Fruit fly (Drosophila melanogaster): ENCODE results near the gene aos.

The aos gene

DNA sequence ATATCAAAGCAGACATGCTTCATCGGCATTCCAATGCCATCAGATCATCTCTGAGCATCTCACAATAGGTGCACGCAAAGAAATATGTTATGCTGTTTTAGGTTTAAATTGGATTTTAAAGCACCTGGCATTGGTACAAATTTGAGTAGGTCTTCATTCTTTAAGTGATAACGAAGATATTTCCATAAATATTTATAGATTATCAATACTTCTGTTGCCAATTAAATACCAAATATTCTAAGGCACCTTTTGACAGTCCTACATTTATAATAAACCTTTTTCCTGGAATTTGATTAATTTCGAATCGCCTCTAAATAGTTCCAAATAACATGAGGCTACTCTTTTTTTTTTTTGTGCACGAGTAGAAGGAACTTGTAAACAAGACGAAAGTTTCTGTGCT is 9.3 kb downstream of the aos start:
- peak; percentile 9 for TF ChIP-seq Smox (GFP tag; optimal IDR thresholded peaks at IDR 0.05)
- TF ChIP-seq Ets96B (tag; optimal IDR thresholded peaks at IDR 0.05) = no peak
- TF ChIP-seq cyc (GFP tag; optimal IDR thresholded peaks at IDR 0.05) = peak; percentile 22
- peak; percentile 14 for TF ChIP-seq Hr4 (GFP tag; optimal IDR thresholded peaks at IDR 0.05)
- no peak for TF ChIP-seq CG31627 (GFP tag; optimal IDR thresholded peaks at IDR 0.05)
- TF ChIP-seq CG11294 (GFP tag; IDR thresholded peaks at IDR 0.05) = no peak
- TF ChIP-seq esn (GFP tag; optimal IDR thresholded peaks at IDR 0.05) = peak; percentile 48
- no peak for TF ChIP-seq CG34406 (GFP tag; optimal IDR thresholded peaks at IDR 0.05)
- TF ChIP-seq net (GFP tag; optimal IDR thresholded peaks at IDR 0.05) = no peak
- TF ChIP-seq Ets21C (GFP tag; optimal IDR thresholded peaks at IDR 0.05) = no peak
- peak; percentile 11 for TF ChIP-seq lz (GFP tag; optimal IDR thresholded peaks at IDR 0.05)
- TF ChIP-seq Gug (GFP tag; IDR thresholded peaks at IDR 0.05) = no peak
- TF ChIP-seq dac (GFP tag; optimal IDR thresholded peaks at IDR 0.05) = no peak
- TF ChIP-seq Met (GFP tag; optimal IDR thresholded peaks at IDR 0.05) = peak; percentile 21
- TF ChIP-seq Eip78C (GFP tag) = peak; percentile 67
- TF ChIP-seq Eip75B (GFP tag; optimal IDR thresholded peaks at IDR 0.05) = peak; percentile 41
- TF ChIP-seq CG32006 (GFP tag; optimal IDR thresholded peaks at IDR 0.05) = peak; percentile 21

DNA sequence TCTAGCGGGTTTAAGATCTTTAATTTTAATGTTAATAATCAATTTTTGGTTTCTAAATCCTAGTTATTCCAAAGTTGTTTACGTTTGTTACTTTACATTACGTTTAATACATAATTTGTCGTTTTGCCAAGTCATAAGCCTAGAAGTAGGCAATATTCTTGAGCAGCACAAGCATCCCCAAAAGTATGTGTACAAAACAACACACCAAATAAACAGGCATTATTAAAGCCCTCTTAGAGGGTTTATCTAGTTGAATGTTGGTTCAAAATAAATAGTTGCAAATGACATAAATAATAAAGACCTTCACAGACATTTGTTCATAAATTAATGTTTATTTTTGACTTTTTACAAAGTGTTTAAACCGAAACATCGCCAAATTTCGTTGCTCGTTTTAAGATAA is 13.4 kb downstream of the aos start:
- TF ChIP-seq acj6 (GFP tag; optimal IDR thresholded peaks at IDR 0.05) (no peak), CG3919 (GFP tag; optimal IDR thresholded peaks at IDR 0.05) (no peak), Eip78C (GFP tag) (peak; percentile 19)

DNA sequence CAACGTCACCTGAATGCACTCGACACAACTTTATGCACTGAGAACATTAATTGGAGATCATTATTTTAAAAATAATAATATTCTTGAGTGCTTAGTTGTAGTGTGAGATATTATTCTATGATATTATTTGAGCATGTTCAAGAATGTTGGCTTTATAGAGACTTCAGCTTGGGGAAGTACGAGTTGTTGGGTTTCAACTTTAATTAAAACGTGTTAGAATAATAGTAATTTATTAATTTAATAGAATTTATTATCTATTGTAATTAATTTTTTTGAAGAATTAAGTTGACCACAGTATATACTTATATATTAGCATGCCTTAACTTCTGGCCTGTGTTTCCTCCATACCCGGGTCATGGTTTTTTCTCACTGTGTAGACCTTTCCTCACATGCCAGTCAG is 19.6 kb downstream of the aos start:
- TF ChIP-seq CG15336 (GFP tag; IDR thresholded peaks at IDR 0.05) = peak; percentile 71
- TF ChIP-seq CG6792 (GFP tag; optimal IDR thresholded peaks at IDR 0.05) = peak; percentile 2
- peak; percentile 72 for TF ChIP-seq CG4318 (GFP tag; optimal IDR thresholded peaks at IDR 0.05)
- TF ChIP-seq CG34406 (GFP tag; optimal IDR thresholded peaks at IDR 0.05) = peak; percentile 54
- no peak for TF ChIP-seq vri (GFP tag; optimal IDR thresholded peaks at IDR 0.05)
- peak; percentile 67 for TF ChIP-seq achi (GFP tag; optimal IDR thresholded peaks at IDR 0.05)
- TF ChIP-seq Gug (GFP tag; IDR thresholded peaks at IDR 0.05) = 0 out of 2 replicates have a peak, but pooled peaks have one; percentile 18
- peak; percentile 42 for TF ChIP-seq acj6 (GFP tag; optimal IDR thresholded peaks at IDR 0.05)
- TF ChIP-seq CG16779 (tag; optimal IDR thresholded peaks at IDR 0.05) = no peak
- TF ChIP-seq dac (GFP tag; optimal IDR thresholded peaks at IDR 0.05) = no peak
- TF ChIP-seq CG9139 (GFP tag; optimal IDR thresholded peaks at IDR 0.05) = peak; percentile 35
- no peak for TF ChIP-seq Ets21C (GFP tag; optimal IDR thresholded peaks at IDR 0.05)
- TF ChIP-seq dsx (GFP tag; optimal IDR thresholded peaks at IDR 0.05; ENCODE audit: poor library complexity, severe bottlenecking) = peak; percentile 37
- TF ChIP-seq CG6854 (GFP tag; optimal IDR thresholded peaks at IDR 0.05) = no peak
- no peak for TF ChIP-seq CG7368 (GFP tag; optimal IDR thresholded peaks at IDR 0.05)
- TF ChIP-seq CG11762 (GFP tag; optimal IDR thresholded peaks at IDR 0.05; ENCODE audit: insufficient read depth) = no peak
- TF ChIP-seq CG3919 (GFP tag; optimal IDR thresholded peaks at IDR 0.05) = peak; percentile 63
- peak; percentile 44 for TF ChIP-seq CG6808 (GFP tag; optimal IDR thresholded peaks at IDR 0.05)
- no peak for TF ChIP-seq fd59A (GFP tag; optimal IDR thresholded peaks at IDR 0.05)
- TF ChIP-seq Smox (GFP tag; optimal IDR thresholded peaks at IDR 0.05) = no peak
- TF ChIP-seq CG31627 (GFP tag; optimal IDR thresholded peaks at IDR 0.05) = no peak
- peak; percentile 59 for TF ChIP-seq CG3032 (tag; optimal IDR thresholded peaks at IDR 0.05)
- peak; percentile 11 for TF ChIP-seq spab (GFP tag; optimal IDR thresholded peaks at IDR 0.05)
- TF ChIP-seq Eip93F (GFP tag; optimal IDR thresholded peaks at IDR 0.05) = no peak
- no peak for TF ChIP-seq Blimp-1 (GFP tag; optimal IDR thresholded peaks at IDR 0.05)
- TF ChIP-seq pdm3 (GFP tag; optimal IDR thresholded peaks at IDR 0.05) = peak; percentile 14
- peak; percentile 53 for TF ChIP-seq CG10631 (GFP tag; optimal IDR thresholded peaks at IDR 0.05)
- TF ChIP-seq CG6163 (GFP tag; IDR thresholded peaks at IDR 0.05) = peak; percentile 42; the same call in 2 of the 3 replicates
- peak in 1 of 2 experiments; percentile 33 for TF ChIP-seq ss (GFP tag; optimal IDR thresholded peaks at IDR 0.05)
- peak; percentile 25 for TF ChIP-seq CG11902 (GFP tag; optimal IDR thresholded peaks at IDR 0.05)
- TF ChIP-seq Met (GFP tag; optimal IDR thresholded peaks at IDR 0.05) = no peak
- TF ChIP-seq cyc (GFP tag; optimal IDR thresholded peaks at IDR 0.05) = no peak
- TF ChIP-seq lz (GFP tag; optimal IDR thresholded peaks at IDR 0.05) = no peak
- TF ChIP-seq fkh (GFP tag; optimal IDR thresholded peaks at IDR 0.05) = no peak
- peak in 1 of 2 experiments; percentile 69 for TF ChIP-seq salr (GFP tag; optimal IDR thresholded peaks at IDR 0.05)
- no peak for TF ChIP-seq Sox15 (GFP tag; optimal IDR thresholded peaks at IDR 0.05)
- peak; percentile 38 for TF ChIP-seq OdsH (GFP tag; optimal IDR thresholded peaks at IDR 0.05)
- no peak for TF ChIP-seq CG1621 (tag; optimal IDR thresholded peaks at IDR 0.05)
- TF ChIP-seq svp (GFP tag) = no peak
